Worm (Caenorhabditis elegans): ENCODE results near the gene T24A6.16.

ce11 chrV:3581034-3581433, 18.3 kb upstream of the T24A6.16 start:
- TF ChIP-seq daf-19 (GFP tag; conservative IDR thresholded peaks at IDR 0.05) (no peak), zfp-2 (tag; optimal IDR thresholded peaks at IDR 0.05) (no peak), lir-3 (tag; optimal IDR thresholded peaks at IDR 0.05) (no peak), lsy-2 (tag; optimal IDR thresholded peaks at IDR 0.05) (no peak), egl-27 (tag; optimal IDR thresholded peaks at IDR 0.05) (no peak)

Data from whole organism, L4 larva.